Fruit fly (Drosophila melanogaster): Measurements from ENCODE around the gene CG13239.

Gene CG13239

DNA sequence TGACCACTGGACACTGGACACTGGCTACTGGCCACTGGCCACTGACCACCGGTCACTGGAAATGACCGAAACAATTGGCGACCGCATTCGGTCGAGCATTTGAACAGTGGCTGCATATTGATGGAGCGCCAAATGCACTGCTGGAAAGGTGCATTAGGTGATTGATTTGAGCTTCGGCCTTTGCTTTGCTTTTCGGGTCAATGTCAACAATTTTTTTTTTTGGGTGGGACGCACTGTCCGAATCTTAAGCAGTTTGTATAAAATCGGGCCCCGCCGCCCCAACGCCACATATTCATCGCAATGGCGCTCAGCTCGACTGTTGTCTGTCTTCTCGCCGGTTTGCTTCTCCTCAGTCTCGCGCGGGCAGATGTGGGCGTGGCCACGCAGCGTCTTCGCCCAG lies at the start of gene CG13239:
Gene CG13239, plus strand, starts transcription at position 301 of the 400 bp plus-strand sequence.
- TF ChIP-seq Hr96 (GFP tag; optimal IDR thresholded peaks at IDR 0.05) (no peak), CG1620 (GFP tag; optimal IDR thresholded peaks at IDR 0.05) (no peak), bab1 (GFP tag; optimal IDR thresholded peaks at IDR 0.05) (no peak), CG5204 (GFP tag; optimal IDR thresholded peaks at IDR 0.05) (no peak), cnc (optimal IDR thresholded peaks at IDR 0.05) (no peak), pad (GFP tag; optimal IDR thresholded peaks at IDR 0.05) (no peak), CG7101 (tag; optimal IDR thresholded peaks at IDR 0.05) (no peak), Clk (GFP tag; optimal IDR thresholded peaks at IDR 0.05) (no peak), tj (GFP tag; optimal IDR thresholded peaks at IDR 0.05) (no peak), CG14711 (tag; optimal IDR thresholded peaks at IDR 0.05) (no peak), CG11617 (GFP tag; optimal IDR thresholded peaks at IDR 0.05) (no peak), Crg-1 (GFP tag; optimal IDR thresholded peaks at IDR 0.05) (no peak), CG33017 (tag; optimal IDR thresholded peaks at IDR 0.05) (no peak), cic (GFP tag; optimal IDR thresholded peaks at IDR 0.05) (no peak), kay (GFP tag; ENCODE audit: borderline replicate concordance) (no peak), CG12768 (GFP tag; optimal IDR thresholded peaks at IDR 0.05) (no peak), Mnt (GFP tag; optimal IDR thresholded peaks at IDR 0.05) (no peak), toe (GFP tag; optimal IDR thresholded peaks at IDR 0.05) (no peak)

DNA sequence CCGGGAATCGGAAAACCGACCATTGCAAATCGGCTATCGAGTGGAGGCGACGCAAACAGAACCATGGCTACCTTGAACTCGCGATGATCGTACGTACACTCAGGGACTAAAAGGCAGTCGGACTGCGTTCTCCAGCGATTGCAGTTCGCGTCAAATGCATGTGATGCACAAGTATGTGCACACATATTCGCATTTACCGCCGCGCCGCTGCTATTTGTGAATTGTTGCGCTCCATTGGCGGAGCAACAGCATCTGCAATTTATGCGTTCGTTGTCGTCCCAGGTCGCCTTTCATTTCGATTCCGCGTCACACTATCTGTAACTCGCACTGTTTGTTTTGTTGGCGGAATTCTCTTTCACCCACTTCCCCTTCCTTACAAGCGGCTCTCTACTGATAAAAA lies 40.4 kb upstream of the CG13239 start:
- no peak for TF ChIP-seq Clk (GFP tag; optimal IDR thresholded peaks at IDR 0.05)
- no peak for TF ChIP-seq CG7045 (GFP tag; optimal IDR thresholded peaks at IDR 0.05)
- TF ChIP-seq toe (GFP tag; optimal IDR thresholded peaks at IDR 0.05): no peak
- no peak for TF ChIP-seq CG5204 (GFP tag; optimal IDR thresholded peaks at IDR 0.05)
- no peak for TF ChIP-seq CG12768 (GFP tag; optimal IDR thresholded peaks at IDR 0.05)
- no peak for TF ChIP-seq CG11617 (GFP tag; optimal IDR thresholded peaks at IDR 0.05)
- TF ChIP-seq bab1 (GFP tag; optimal IDR thresholded peaks at IDR 0.05): no peak
- TF ChIP-seq Hr96 (GFP tag; optimal IDR thresholded peaks at IDR 0.05): no peak
- TF ChIP-seq CG14711 (tag; optimal IDR thresholded peaks at IDR 0.05): no peak
- no peak for TF ChIP-seq ovo (GFP tag; optimal IDR thresholded peaks at IDR 0.05)
- no peak for TF ChIP-seq kay (GFP tag; ENCODE audit: borderline replicate concordance)
- no peak for TF ChIP-seq Mnt (GFP tag; optimal IDR thresholded peaks at IDR 0.05)
- TF ChIP-seq tj (GFP tag; optimal IDR thresholded peaks at IDR 0.05): no peak
- no peak for TF ChIP-seq pad (GFP tag; optimal IDR thresholded peaks at IDR 0.05)

DNA sequence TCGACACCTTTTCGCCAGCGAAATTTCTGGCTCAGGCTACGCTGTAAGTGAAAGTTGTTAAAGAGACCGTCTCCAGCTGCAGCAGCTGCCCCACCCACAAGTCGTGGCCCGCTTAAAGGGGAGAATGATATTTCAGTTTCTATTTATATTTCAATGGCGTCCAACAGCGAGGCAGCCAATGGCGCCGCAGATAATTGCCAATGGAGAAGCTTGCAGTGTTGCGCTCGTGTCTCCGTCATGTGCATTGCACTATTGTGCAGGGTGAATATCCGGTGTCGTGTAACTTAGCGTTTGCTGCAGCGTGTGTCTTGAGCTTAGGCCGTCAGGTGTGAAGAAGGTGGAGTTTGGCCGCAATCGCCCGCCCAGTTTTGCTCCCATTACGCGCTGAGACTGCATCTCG lies 39.2 kb upstream of the CG13239 start:
- TF ChIP-seq tj (GFP tag; optimal IDR thresholded peaks at IDR 0.05) (no peak), CG1620 (GFP tag; optimal IDR thresholded peaks at IDR 0.05) (no peak), CG14711 (tag; optimal IDR thresholded peaks at IDR 0.05) (no peak), cnc (optimal IDR thresholded peaks at IDR 0.05) (no peak)

DNA sequence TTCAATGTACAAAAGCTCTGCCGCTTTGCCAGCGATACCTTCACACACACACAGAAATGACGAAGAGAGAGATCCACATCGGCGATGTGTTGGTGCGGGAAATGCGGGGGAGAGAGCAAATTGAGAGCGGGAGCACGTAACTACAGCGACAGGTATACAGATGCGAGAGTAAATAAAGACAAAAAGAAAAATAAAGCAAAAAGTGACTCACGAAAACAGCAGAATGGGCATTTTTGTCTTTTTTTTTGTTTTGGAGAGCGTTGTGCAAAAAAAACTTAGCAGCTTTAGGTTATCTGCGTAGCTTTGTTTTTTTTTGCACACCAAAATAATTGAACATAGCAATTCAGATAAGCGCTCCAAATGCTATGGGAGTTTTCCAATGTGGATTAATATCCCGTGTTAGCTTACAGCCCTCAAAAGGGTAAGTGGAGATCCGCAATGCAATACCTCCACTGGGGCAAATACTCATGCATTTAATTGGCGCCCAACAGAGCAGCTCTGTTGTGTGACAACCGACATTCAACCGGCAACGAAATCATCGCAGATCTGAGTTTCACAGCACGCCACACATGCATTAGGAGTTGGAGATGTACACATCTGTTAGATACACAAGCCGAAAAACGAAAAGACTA lies 37.9 kb upstream of the CG13239 start:
- TF ChIP-seq Clk (GFP tag; optimal IDR thresholded peaks at IDR 0.05) (peak; percentile 91), Hr96 (GFP tag; optimal IDR thresholded peaks at IDR 0.05) (peak; percentile 91), Crg-1 (GFP tag; optimal IDR thresholded peaks at IDR 0.05) (peak; percentile 66), CG11617 (GFP tag; optimal IDR thresholded peaks at IDR 0.05) (peak; percentile 98), cnc (optimal IDR thresholded peaks at IDR 0.05) (no peak), cic (GFP tag; optimal IDR thresholded peaks at IDR 0.05) (peak; percentile 95), CG7045 (GFP tag; optimal IDR thresholded peaks at IDR 0.05) (peak; percentile 97), CG5204 (GFP tag; optimal IDR thresholded peaks at IDR 0.05) (peak; percentile 90), ovo (GFP tag; optimal IDR thresholded peaks at IDR 0.05) (peak; percentile 91), pad (GFP tag; optimal IDR thresholded peaks at IDR 0.05) (peak; percentile 61), CG12768 (GFP tag; optimal IDR thresholded peaks at IDR 0.05) (peak; percentile 99), CG14711 (tag; optimal IDR thresholded peaks at IDR 0.05) (peak; percentile 15), Mnt (GFP tag; optimal IDR thresholded peaks at IDR 0.05) (peak; percentile 76), bab1 (GFP tag; optimal IDR thresholded peaks at IDR 0.05) (peak; percentile 10), CG1620 (GFP tag; optimal IDR thresholded peaks at IDR 0.05) (peak; percentile 67), CG7101 (tag; optimal IDR thresholded peaks at IDR 0.05) (peak; percentile 73), CG33017 (tag; optimal IDR thresholded peaks at IDR 0.05) (peak; percentile 97), toe (GFP tag; optimal IDR thresholded peaks at IDR 0.05) (peak; percentile 92), kay (GFP tag; ENCODE audit: borderline replicate concordance) (peak; percentile 99), tj (GFP tag; optimal IDR thresholded peaks at IDR 0.05) (peak; percentile 98)

DNA sequence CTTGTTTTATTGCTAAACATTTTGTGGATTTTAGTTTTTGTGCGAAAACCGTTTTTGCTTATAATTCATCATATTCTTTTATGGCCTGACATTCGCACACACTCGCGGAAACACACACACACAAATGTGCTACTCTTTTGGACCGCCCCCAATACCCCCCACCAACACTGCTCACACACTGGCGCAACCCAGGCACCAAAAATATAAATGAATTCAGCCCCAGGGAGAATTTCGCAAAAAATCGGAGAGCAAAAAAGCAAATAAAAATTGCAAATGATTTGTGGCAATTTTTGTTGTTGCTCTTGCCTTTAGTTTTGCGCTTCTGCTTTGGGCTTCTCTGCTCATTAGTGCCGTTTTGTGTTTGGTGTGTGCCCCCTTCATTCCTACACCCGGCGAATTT lies 37.4 kb upstream of the CG13239 start:
- TF ChIP-seq CG7045 (GFP tag; optimal IDR thresholded peaks at IDR 0.05): no peak
- no peak for TF ChIP-seq bab1 (GFP tag; optimal IDR thresholded peaks at IDR 0.05)
- peak; percentile 4 for TF ChIP-seq toe (GFP tag; optimal IDR thresholded peaks at IDR 0.05)
- peak; percentile 59 for TF ChIP-seq kay (GFP tag; ENCODE audit: borderline replicate concordance)

DNA sequence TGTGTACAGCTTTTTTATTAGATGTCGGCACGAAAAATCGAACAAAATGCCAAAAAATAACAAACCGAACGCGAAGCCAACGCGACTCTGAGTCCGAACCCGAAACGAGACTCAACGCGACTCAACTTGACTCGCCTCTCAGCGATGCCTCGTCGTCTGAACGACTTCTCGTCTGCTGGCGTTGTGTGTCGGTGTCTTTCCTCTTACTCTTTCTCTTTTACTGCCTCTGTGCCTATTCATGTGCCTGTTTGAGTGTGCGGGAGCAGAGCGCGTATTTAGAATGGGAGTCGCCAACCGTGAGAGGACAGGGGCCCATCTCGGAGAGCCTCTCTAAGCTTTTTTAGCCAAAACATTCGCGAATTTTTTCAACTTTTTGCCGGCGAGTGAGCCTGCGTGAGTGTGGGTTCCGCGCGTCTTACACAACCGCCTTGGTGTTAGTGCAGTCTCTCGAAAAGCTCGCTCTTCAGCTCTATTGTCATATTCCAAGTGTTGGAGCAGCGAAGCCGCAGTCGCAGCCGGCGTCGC lies 35.9 kb upstream of the CG13239 start:
- TF ChIP-seq ovo (GFP tag; optimal IDR thresholded peaks at IDR 0.05): peak; percentile 5
- TF ChIP-seq CG1620 (GFP tag; optimal IDR thresholded peaks at IDR 0.05): no peak
- peak; percentile 30 for TF ChIP-seq CG7101 (tag; optimal IDR thresholded peaks at IDR 0.05)
- peak; percentile 69 for TF ChIP-seq CG33017 (tag; optimal IDR thresholded peaks at IDR 0.05)
- TF ChIP-seq CG5204 (GFP tag; optimal IDR thresholded peaks at IDR 0.05): no peak
- peak; percentile 48 for TF ChIP-seq Hr96 (GFP tag; optimal IDR thresholded peaks at IDR 0.05)
- peak; percentile 69 for TF ChIP-seq CG12768 (GFP tag; optimal IDR thresholded peaks at IDR 0.05)
- no peak for TF ChIP-seq kay (GFP tag; ENCODE audit: borderline replicate concordance)
- TF ChIP-seq cnc (optimal IDR thresholded peaks at IDR 0.05): no peak
- peak; percentile 9 for TF ChIP-seq bab1 (GFP tag; optimal IDR thresholded peaks at IDR 0.05)
- peak; percentile 80 for TF ChIP-seq Mnt (GFP tag; optimal IDR thresholded peaks at IDR 0.05)
- peak; percentile 21 for TF ChIP-seq Crg-1 (GFP tag; optimal IDR thresholded peaks at IDR 0.05)
- TF ChIP-seq CG14711 (tag; optimal IDR thresholded peaks at IDR 0.05): peak; percentile 8
- TF ChIP-seq CG7045 (GFP tag; optimal IDR thresholded peaks at IDR 0.05): no peak
- TF ChIP-seq tj (GFP tag; optimal IDR thresholded peaks at IDR 0.05): peak; percentile 34
- no peak for TF ChIP-seq toe (GFP tag; optimal IDR thresholded peaks at IDR 0.05)
- TF ChIP-seq Clk (GFP tag; optimal IDR thresholded peaks at IDR 0.05): peak; percentile 59
- TF ChIP-seq pad (GFP tag; optimal IDR thresholded peaks at IDR 0.05): peak; percentile 43
- TF ChIP-seq cic (GFP tag; optimal IDR thresholded peaks at IDR 0.05): peak; percentile 74
- peak; percentile 60 for TF ChIP-seq CG11617 (GFP tag; optimal IDR thresholded peaks at IDR 0.05)

Measured in whole organism, adult.